Fruit fly (Drosophila melanogaster) S2 (cell line): ENCODE data around the gene bond.

Experiments
- CG8478 ChIP-seq: fragments of >200 bp; optimal IDR thresholded peaks from 2 replicates; lab custom pipeline; 2018
- CTCF ChIP-seq, 2 experiments: fragments of >200 bp; optimal IDR thresholded peaks; 2 replicates each; lab custom pipeline; 2018

Gene bond

DNA sequence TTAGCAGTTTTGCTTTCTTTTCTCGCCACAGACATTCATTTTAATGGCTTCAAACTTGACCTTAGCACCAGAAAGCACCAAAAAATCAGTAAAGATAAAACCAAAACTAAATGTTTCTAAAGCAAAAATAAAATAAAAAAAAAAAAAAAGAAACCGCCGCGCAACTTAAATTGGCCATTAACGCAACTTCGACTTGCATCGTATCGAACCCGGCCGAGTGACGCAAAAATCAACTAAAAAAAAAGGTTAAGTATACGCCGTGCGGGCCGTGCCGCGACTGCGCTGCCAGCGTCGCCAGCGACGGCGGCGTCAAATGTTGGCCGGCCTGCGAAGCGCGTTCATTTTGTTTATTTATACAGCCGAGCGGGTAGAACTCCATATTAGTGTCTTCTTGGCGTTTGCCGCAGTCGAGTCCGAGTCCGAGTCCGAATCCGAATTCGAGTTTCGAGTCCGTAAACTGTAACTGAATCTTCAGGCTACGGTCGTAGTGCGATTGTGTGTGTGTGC lies at the start of gene bond:
Gene bond, plus strand, starts transcription at position 375 of the 507 bp plus-strand sequence.
- TF ChIP-seq CTCF (optimal IDR thresholded peaks at IDR 0.05; lab: Kevin White, UChicago): no peak
- TF ChIP-seq CG8478 (lab: Kevin White, UChicago): no peak

DNA sequence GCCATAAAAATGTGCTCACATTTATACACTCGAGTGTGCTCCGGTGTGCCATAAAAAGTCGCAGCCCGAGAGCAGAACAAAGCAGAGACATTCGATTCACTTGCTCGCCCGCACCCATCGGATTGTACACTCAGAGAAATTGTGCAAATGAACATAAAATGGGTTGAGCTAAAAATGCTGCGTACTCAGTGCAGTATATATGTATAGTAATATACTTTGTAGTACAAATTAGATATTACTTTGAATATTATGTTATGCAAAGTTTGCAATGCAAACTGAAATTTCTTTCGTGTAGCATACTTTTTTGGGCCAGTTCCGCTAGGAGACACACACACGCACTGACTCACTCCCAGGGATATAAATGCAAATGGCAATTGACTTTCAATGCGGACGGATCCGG lies 46.9 kb upstream of the bond start:
- TF ChIP-seq CG8478 (lab: Kevin White, UChicago) (no peak), CTCF (optimal IDR thresholded peaks at IDR 0.05; lab: Kevin White, UChicago) (no peak)

DNA sequence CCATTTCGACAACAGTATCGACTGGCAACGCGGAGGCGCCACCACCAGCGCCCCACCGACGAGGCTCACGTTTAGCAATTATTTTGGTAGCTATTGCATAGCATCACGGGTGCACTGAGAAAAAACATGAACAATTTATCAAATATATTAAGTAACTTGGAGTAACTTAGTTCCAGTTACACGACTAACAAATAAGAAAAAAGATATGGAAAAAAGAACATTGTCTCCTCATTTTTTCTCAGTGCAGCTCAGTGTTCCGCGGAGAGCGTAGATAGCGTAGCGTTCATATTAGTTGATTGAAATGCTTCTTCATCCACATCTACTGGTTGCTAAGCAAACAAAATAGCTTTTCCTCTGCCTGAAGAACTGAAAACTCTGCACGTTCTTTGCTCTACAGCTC lies 35.1 kb upstream of the bond start:
- TF ChIP-seq CTCF (optimal IDR thresholded peaks at IDR 0.05; lab: Kevin White, UChicago) (no peak), CG8478 (lab: Kevin White, UChicago) (no peak)

DNA sequence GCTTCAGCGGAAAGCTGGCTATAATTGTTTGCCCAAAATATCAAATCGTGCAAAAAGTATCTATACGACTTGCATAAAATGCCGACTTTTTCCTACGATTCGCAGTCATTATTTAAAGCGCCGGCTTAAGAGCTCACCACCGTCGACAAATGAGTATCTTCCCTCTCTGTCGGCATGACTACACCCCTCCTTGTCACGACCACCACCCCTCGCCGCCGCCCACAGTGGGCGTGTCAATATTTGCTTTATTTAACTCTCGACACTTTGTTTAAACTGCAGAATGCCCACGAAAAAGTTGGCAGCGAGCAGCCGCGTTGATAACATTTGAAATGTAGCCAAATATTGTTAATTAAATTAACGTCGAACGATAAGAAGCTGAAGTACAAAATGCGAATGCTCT lies 32.2 kb upstream of the bond start:
- no peak for TF ChIP-seq CTCF (optimal IDR thresholded peaks at IDR 0.05; lab: Kevin White, UChicago)
- TF ChIP-seq CG8478 (lab: Kevin White, UChicago): no peak

DNA sequence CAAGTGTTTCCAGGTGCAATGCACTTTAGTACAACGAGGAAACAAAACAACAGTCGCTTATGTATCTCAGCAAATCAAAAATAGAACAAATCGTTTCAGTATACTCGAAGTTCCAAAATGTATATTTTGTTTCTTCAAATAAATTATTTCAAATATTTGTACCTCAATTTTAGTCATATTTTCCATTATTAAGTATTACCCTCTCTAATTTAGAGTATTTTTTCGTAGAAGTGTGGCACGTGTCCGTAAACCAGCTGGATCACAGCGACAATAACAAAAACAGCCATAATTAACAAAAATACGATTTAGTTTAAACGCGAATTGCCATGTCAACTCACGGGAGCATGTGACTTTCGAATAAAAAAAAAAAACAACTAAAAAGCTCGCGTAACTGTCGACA lies 31.7 kb upstream of the bond start:
- TF ChIP-seq CTCF (optimal IDR thresholded peaks at IDR 0.05; lab: Kevin White, UChicago) (no peak), CG8478 (lab: Kevin White, UChicago) (no peak)

DNA sequence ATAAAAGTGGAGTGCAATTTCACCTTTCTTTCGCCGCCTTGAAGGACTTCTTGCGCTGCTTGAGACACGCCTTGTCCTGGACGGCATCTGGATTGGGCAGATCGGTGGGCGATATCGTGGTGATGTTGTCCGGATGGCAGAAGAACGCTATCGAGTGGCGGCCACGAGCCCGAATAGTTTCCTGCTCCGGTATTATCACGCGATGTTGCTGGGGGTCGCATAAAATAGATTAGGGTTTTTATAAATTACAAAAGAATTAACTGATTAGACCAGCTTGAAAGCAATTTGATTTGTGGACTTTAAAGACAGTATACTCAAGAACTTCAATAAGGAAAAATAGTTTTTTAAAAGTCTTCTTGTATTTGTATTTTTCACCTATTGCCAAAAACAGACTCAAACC lies 30.0 kb upstream of the bond start:
- TF ChIP-seq CTCF (optimal IDR thresholded peaks at IDR 0.05; lab: Kevin White, UChicago) (no peak), CG8478 (lab: Kevin White, UChicago) (no peak)

DNA sequence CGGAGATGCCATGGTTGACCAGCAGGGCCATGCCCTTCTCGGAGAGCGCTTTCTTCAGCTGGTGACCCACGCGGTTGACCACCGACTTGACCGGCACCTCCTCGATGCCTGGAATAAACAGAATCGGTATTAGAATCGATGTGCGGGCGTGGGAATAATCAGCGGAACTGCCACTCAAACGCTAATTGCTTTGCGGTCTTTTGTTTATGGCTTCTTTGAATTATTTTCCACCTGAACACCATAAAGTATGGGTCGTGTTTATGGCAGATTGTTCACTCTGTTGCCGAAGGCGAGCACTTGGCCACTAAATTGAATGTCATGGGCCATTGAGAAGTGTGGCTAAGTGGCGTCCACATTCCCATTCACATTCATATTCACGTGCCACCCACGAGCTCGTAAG lies 28.4 kb upstream of the bond start:
- no peak for TF ChIP-seq CTCF (optimal IDR thresholded peaks at IDR 0.05; lab: Kevin White, UChicago)
- TF ChIP-seq CG8478 (lab: Kevin White, UChicago): no peak

DNA sequence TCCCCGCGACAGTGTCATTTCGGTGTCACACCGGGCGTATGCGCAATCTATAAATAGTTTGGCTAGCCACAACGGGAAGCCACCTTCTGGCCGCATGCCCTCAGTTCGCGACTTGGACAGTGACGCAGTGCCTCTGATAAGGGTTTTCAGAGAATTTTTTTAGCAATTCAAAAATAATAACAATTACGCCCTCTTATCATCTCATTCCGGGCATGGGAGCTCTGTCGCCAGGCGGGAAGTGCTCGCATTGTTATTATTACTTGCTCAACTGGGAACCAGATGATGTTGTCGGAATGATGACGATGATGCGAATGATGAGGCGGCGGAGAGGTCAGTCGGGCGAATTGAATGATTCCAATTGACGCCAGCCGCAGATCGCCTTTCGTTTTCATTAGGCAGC lies 27.6 kb upstream of the bond start:
- TF ChIP-seq CTCF (optimal IDR thresholded peaks at IDR 0.05; lab: Kevin White, UChicago): no peak
- TF ChIP-seq CG8478 (lab: Kevin White, UChicago): no peak

DNA sequence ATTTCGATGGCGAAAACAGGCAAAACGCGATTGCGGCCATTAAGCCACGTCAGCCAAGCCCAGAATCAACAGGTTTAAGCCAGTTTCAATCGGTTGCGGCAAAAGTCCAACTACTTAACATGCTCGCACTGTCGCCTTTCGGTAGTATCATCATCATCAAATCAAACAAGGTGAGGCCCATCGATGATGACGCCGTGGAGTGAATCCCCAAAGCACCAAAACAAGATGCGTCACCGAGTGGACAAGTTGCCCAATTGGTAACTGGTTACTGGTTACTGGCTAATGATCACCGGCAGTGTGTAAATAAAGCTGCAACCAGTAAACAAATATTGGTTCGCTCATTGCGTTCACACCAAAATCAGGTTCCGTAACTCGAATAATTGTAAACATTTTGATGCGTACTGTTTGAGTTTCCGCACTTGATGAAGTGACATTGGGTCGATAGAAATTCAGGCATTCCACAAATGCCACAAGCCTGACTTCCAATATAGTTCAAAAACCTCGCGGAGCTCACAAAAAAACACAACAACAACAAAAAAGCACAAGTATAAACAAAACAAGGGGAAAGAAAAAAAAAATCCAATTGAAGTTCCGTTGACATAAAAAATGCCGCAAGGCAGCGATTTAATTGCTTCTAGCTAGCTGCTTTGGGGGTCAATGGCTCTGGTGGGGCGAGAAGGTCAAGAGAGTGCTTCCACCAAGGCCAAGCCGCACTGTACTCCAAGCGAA lies 26.0 kb upstream of the bond start:
- TF ChIP-seq CTCF (optimal IDR thresholded peaks at IDR 0.05; lab: Kevin White, UChicago): no peak
- no peak for TF ChIP-seq CG8478 (lab: Kevin White, UChicago)

DNA sequence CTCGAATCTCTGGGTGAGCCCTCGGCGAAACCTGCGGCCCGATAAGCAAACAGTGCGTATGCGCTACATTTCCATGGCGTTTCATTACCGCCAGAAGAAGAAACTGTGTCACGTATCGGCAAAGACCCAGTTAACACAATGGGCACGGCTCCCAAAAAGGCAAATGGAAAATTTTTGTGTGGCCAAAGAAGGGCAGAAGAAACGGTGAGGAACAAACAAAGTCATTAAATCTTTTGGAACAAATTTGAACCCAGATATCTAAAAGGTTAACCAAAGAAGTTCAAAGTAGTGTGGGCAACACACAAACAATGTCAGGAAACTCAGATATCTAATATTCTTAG lies 25.4 kb upstream of the bond start:
- TF ChIP-seq CG8478 (lab: Kevin White, UChicago): no peak
- no peak for TF ChIP-seq CTCF (optimal IDR thresholded peaks at IDR 0.05; lab: Kevin White, UChicago)

DNA sequence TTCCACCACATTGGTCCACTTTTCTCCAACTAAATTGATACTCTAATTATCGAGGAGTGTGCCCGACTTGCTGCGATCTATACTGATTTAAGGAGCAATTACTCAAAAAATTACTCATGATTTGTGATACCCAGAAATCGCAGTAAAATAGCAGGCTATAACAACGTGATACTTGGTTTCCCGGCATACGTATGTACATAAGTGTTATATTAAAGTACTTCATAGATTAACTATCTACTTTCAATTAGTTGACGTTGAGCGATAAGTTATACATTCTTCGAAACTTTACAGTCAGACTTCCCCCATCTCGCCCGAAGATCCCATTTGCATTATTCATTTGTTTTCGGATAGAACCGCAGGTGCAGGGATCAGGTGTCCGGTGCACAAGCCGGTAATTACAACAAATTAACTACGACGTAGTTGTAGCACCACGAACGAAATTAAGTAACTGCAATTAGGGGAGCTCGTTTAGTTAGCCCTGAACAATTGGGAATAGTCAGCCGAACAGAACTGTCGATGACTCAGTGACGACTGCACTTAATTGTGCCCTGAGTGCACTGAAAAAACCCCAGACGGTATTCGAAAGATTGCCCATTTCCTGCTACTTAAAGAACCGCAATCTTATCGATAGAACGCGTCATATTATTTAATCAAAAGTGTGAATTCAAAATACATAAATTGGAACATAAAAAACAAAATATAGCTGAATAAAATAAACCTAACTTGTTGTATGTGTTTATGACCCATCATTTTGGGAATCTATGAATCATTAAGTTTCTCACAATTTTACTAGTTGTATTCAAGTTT lies 24.7 kb upstream of the bond start:
- no peak for TF ChIP-seq CG8478 (lab: Kevin White, UChicago)
- TF ChIP-seq CTCF (optimal IDR thresholded peaks at IDR 0.05; lab: Kevin White, UChicago): no peak

DNA sequence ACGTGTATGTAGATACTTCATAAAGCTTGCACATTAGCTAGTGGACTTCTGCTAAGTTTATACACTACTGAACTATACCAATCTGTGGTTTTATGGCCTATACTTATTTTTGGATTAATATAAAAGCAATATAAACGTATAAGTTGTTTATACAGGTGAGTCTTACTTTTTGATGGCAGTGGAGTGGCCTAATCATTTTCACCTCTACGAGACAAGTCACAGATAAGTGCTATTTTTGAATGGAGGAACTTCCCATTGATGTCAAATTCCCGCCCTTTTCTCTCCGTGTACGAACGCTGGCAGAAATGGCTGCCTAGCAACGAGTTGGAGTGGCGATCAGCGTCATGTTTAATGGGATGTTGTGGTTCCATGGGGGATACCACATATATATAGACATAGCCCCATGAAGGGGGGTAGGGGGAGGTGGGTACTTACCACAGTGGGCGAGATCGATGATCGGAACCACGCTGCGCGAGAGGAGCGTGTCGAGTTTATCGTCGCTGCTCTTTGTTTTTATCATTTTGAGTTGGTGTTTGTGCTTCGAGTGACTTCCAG lies 24.1 kb upstream of the bond start:
- TF ChIP-seq CTCF (optimal IDR thresholded peaks at IDR 0.05; lab: Kevin White, UChicago) (no peak), CG8478 (lab: Kevin White, UChicago) (no peak)

DNA sequence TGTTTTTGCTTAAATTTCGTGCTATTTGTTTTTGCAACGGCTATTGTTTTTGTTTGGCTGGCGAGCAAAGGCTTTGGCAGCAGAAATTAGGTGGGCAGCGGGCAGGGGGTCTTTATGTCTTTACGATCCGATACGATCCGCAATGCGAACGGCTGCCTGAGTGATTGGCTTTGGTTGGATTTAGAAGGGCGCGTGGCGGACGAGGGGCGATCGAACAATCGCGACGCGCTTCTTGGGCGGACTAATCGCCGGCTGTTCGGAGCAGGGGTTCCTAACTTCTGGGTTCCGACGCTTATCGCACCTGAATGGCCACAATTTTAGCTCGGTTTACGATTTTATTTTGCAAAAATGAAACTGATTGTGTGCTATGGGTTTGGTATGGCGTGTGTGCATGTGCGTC lies 23.3 kb upstream of the bond start:
- TF ChIP-seq CTCF (optimal IDR thresholded peaks at IDR 0.05; lab: Kevin White, UChicago) (no peak), CG8478 (lab: Kevin White, UChicago) (no peak)

DNA sequence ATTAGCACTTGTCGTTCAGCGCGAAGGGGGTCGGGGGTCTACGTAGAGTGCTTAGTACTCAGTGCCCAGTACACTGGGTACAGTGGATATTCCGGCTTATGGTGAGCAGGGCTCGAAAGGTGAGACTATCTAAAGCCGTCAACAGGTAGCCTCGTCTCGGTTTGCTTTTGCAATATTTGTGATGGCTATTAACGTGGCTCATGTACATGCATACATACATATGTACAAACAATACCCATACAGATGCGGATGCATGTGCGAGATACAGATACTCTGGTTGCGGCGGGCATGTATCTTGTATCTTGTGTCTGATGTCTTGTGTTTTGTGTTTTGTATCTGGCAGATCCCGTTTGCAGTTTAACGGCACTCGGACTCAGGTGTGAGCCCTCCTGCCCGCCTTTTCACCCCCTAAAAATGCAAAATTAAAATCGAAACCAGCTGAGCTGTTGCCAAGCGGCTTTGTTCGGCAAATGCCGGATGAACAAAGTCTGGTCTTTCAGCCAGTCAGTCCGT lies 22.8 kb upstream of the bond start:
- TF ChIP-seq CG8478 (lab: Kevin White, UChicago) (no peak), CTCF (optimal IDR thresholded peaks at IDR 0.05; lab: Kevin White, UChicago) (no peak)
